1 worm cellular context compared by ENCODE assay signal in the genomic region with DNA sequence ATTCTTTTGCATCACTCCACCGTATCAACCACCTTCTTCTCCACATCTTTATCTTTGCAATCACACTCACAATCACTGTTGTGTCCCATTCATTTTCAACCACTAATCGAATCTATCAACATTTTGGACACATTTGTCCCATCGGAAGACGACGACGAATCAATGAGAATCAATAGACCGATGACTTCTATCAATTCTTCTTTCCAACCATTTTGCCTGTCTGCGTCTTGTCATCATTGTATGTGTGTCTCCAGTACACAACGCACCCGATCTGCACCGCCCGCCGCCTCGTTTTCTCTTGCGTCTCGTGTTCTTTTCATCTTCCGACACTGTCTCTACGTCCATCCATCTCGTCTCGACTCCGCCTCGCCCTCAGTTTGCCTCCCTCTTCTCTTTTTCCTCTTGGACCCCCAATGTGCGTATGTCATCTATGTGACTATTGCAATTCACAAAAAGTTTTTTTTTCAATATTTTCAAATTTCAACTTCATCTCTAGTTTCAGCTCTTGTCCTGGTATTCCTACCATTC.
A peak's percentile ranks its signal among the peaks of the same experiment; 100 is the strongest.
TF ChIP-seq lines count a peak whose summit lies in the region.

Gene dmd-7 (plus strand): TSS at position 478 of the 528 bp plus-strand sequence.

TF ChIP-seq in whole organism, L4 larva, 104 proteins besides CTCF, POLR2A, EP300 and RAD21 (continued from another document):
- peak; percentile 13 for TF ChIP-seq jun-1 (tag; optimal IDR thresholded peaks at IDR 0.05; lab: Kevin White, UChicago)
- TF ChIP-seq lin-15B (tag; optimal IDR thresholded peaks at IDR 0.05; lab: Kevin White, UChicago): no peak
- peak; percentile 18 for TF ChIP-seq zag-1 (tag; optimal IDR thresholded peaks at IDR 0.05; lab: Kevin White, UChicago)
- 0 out of 2 replicates have a peak, but pooled peaks have one; percentile 14 for TF ChIP-seq lin-29 (GFP tag; IDR thresholded peaks at IDR 0.05; lab: Robert Waterston, UW)
- no peak for TF ChIP-seq Y48G9A.11 (GFP tag; IDR thresholded peaks at IDR 0.05; lab: Robert Waterston, UW)
- 0 out of 2 replicates have a peak, but pooled peaks have one; percentile 50 for TF ChIP-seq mdt-29 (GFP tag; IDR thresholded peaks at IDR 0.05; lab: Robert Waterston, UW)
- no peak for TF ChIP-seq ceh-32 (tag; optimal IDR thresholded peaks at IDR 0.05; lab: Kevin White, UChicago; ENCODE audit: poor library complexity)
- TF ChIP-seq dmd-8 (GFP tag; IDR thresholded peaks at IDR 0.05; lab: Robert Waterston, UW): no peak
- 0 out of 2 replicates have a peak, but pooled peaks have one; percentile 14 for TF ChIP-seq egl-43 (GFP tag; IDR thresholded peaks at IDR 0.05; lab: Robert Waterston, UW)
- TF ChIP-seq R02D3.7 (tag; optimal IDR thresholded peaks at IDR 0.05; lab: Kevin White, UChicago): no peak
- no peak for TF ChIP-seq duxl-1 (tag; optimal IDR thresholded peaks at IDR 0.05; lab: Kevin White, UChicago; ENCODE audit: poor library complexity)
- TF ChIP-seq fkh-10 (GFP tag; optimal IDR thresholded peaks at IDR 0.05; lab: Kevin White, UChicago): no peak
- TF ChIP-seq unc-62 (GFP tag; optimal IDR thresholded peaks at IDR 0.05 in 1 of 2; lab: Kevin White, UChicago): peak in 1 of 2 experiments; percentile 94
- TF ChIP-seq unc-62 (tag; optimal IDR thresholded peaks at IDR 0.05; lab: Kevin White, UChicago): no peak
- no peak for TF ChIP-seq F49E8.2 (tag; optimal IDR thresholded peaks at IDR 0.05; lab: Kevin White, UChicago; ENCODE audit: borderline replicate concordance)
- no peak for TF ChIP-seq attf-4 (tag; optimal IDR thresholded peaks at IDR 0.05; lab: Kevin White, UChicago)
- peak; percentile 82 for TF ChIP-seq ceh-20 (GFP tag; IDR thresholded peaks at IDR 0.05; lab: Robert Waterston, UW)
- TF ChIP-seq vab-7 (GFP tag; IDR thresholded peaks at IDR 0.05; lab: Robert Waterston, UW): no peak
- no peak for TF ChIP-seq egl-27 (tag; optimal IDR thresholded peaks at IDR 0.05; lab: Kevin White, UChicago)
- peak; percentile 69 for TF ChIP-seq nhr-102 (tag; optimal IDR thresholded peaks at IDR 0.05; lab: Kevin White, UChicago)
- TF ChIP-seq ceh-62 (tag; optimal IDR thresholded peaks at IDR 0.05; lab: Kevin White, UChicago): no peak
- TF ChIP-seq daf-19 (GFP tag; conservative IDR thresholded peaks at IDR 0.05; lab: Robert Waterston, UW): no peak
- TF ChIP-seq hif-1 (tag; optimal IDR thresholded peaks at IDR 0.05; lab: Kevin White, UChicago): peak; percentile 2 to 95
- no peak for TF ChIP-seq T20F7.1 (GFP tag; optimal IDR thresholded peaks at IDR 0.05; lab: Kevin White, UChicago)
- TF ChIP-seq daf-8 (GFP tag; IDR thresholded peaks at IDR 0.05; lab: Robert Waterston, UW): no peak
- TF ChIP-seq nhr-42 (GFP tag; IDR thresholded peaks at IDR 0.05; lab: Robert Waterston, UW): 0 out of 2 replicates have a peak, but pooled peaks have one; percentile 49
- TF ChIP-seq set-16 (GFP tag; IDR thresholded peaks at IDR 0.05; lab: Robert Waterston, UW): peak; percentile 58
- TF ChIP-seq Y5F2A.4 (GFP tag; optimal IDR thresholded peaks at IDR 0.05; lab: Kevin White, UChicago): no peak
- no peak for TF ChIP-seq sdz-12 (GFP tag; optimal IDR thresholded peaks at IDR 0.05; lab: Kevin White, UChicago)
- TF ChIP-seq tag-97 (GFP tag; IDR thresholded peaks at IDR 0.05; lab: Robert Waterston, UW): no peak
- TF ChIP-seq F10B5.3 (tag; optimal IDR thresholded peaks at IDR 0.05; lab: Kevin White, UChicago): no peak
- no peak for TF ChIP-seq ZK337.2 (GFP tag; IDR thresholded peaks at IDR 0.05; lab: Robert Waterston, UW)
- TF ChIP-seq nhr-41 (GFP tag; IDR thresholded peaks at IDR 0.05; lab: Robert Waterston, UW): no peak
